Worm (Caenorhabditis elegans) whole organism, young adult: Measurements from ENCODE around the gene ugt-59.

Experiments used
- F22D6.2 ChIP-seq: sonication (generic microtip); optimal IDR thresholded peaks from 2 replicates; lab custom pipeline; 2016; ENCODE audit warnings: mild to moderate bottlenecking, missing genetic modification characterization, missing compliant biosample characterization
- Y53G8AR.9 ChIP-seq: fragments of 200-800 bp; sonication (Bioruptor generic); conservative IDR thresholded peaks from 2 replicates; pipeline ENCODE4 v1.3.6; 2022; ENCODE audit warnings: missing genetic modification reagents, missing genetic modification characterization, missing compliant biosample characterization
- Y95B8A.8 ChIP-seq: fragments of 200-800 bp; sonication (Bioruptor generic); IDR thresholded peaks from 2 replicates; pipeline ENCODE4 v1.3.6; 2022; ENCODE audit warnings: missing genetic modification reagents, missing genetic modification characterization, missing compliant biosample characterization
- egrh-3 ChIP-seq: fragments of 200-800 bp; sonication (Bioruptor generic); IDR thresholded peaks from 2 replicates; pipeline ENCODE4 v1.3.6; 2022; ENCODE audit warnings: missing genetic modification reagents, missing genetic modification characterization, missing compliant biosample characterization
- nhr-27 ChIP-seq: fragments of 200-800 bp; sonication (Bioruptor generic); optimal IDR thresholded peaks from 2 replicates; lab custom pipeline; 2018; ENCODE audit warnings: mild to moderate bottlenecking, missing genetic modification characterization, moderate library complexity, missing compliant biosample characterization
- ztf-3 ChIP-seq: fragments of 200-800 bp; sonication (Bioruptor generic); optimal IDR thresholded peaks from 2 replicates; lab custom pipeline; 2018; ENCODE audit warnings: mild to moderate bottlenecking, missing genetic modification characterization, missing compliant biosample characterization

DNA sequence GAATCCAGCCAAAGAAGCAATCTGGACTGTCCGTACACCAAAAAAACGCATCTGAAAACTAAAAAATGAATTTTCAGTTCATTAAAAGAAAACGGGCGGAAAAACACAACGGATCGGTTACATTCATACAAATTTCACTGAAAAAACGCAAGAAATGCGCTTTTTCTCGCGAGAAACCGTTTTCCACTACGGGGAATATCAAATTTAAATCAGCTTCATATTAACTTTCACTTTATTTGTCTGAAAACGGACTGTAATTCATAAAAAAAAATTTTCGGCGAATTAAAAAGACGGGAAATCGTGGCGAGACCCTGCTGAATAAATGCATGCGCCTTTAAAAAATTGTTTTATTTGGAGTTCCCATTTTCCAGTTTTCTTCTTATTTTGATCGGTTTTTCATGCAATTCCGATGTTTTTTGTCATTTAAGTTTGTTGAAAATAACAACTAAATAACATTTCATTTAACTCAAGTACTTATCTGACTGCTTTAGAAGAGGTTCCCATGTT is 7.4 kb downstream of the ugt-59 start, which contains the start of gene pges-2:
- TF ChIP-seq F22D6.2 (tag; lab: Kevin White, UChicago) (no peak), ztf-3 (GFP tag; lab: Kevin White, UChicago) (no peak), egrh-3 (GFP tag; lab: Robert Waterston, UW) (no peak), nhr-27 (tag; lab: Kevin White, UChicago) (no peak), Y53G8AR.9 (no peak), Y95B8A.8 (GFP tag; lab: Robert Waterston, UW) (no peak)
